1 fruit fly cellular context compared by ENCODE assay signal in genomic region chr3L:11047877-11048276, dm6.
TF ChIP-seq lines count a peak whose summit lies in the region.

No protein-coding gene starts in this region.

TF ChIP-seq in whole organism, embryonic, 481 proteins besides CTCF, POLR2A, EP300 and RAD21 (continued from another document and continues in another):
- TF ChIP-seq CG10431 (GFP tag; optimal IDR thresholded peaks at IDR 0.05; lab: Kevin White, UChicago) (peak; percentile 70), CG11456 (GFP tag; IDR thresholded peaks at IDR 0.05; lab: Robert Waterston, UW) (peak; percentile 96), jigr1 (GFP tag; IDR thresholded peaks at IDR 0.05; lab: Robert Waterston, UW) (no peak), CG15479 (GFP tag; optimal IDR thresholded peaks at IDR 0.05; lab: Kevin White, UChicago) (no peak), CG4854 (GFP tag; optimal IDR thresholded peaks at IDR 0.05; lab: Kevin White, UChicago) (peak; percentile 64), Oaz (GFP tag; IDR thresholded peaks at IDR 0.05; lab: Robert Waterston, UW) (peak; percentile 70), kni (GFP tag; optimal IDR thresholded peaks at IDR 0.05; lab: Kevin White, UChicago) (no peak), CG8290 (GFP tag; optimal IDR thresholded peaks at IDR 0.05; lab: Kevin White, UChicago) (peak; percentile 48), CG8290 (tag; optimal IDR thresholded peaks at IDR 0.05; lab: Kevin White, UChicago) (peak; percentile 28 to 92), psq (GFP tag; optimal IDR thresholded peaks at IDR 0.05; lab: Kevin White, UChicago) (peak; percentile 6), dan (GFP tag; IDR thresholded peaks at IDR 0.05; lab: Robert Waterston, UW) (no peak), CG12744 (GFP tag; optimal IDR thresholded peaks at IDR 0.05; lab: Kevin White, UChicago) (peak; percentile 85), D19B (GFP tag; optimal IDR thresholded peaks at IDR 0.05; lab: Kevin White, UChicago) (peak; percentile 1), GATAe (GFP tag; conservative IDR thresholded peaks at IDR 0.05; lab: Robert Waterston, UW) (no peak), Ada2b (GFP tag; IDR thresholded peaks at IDR 0.05; lab: Robert Waterston, UW) (peak; percentile 57; the same call in 1 of the 2 replicates), Oli (tag; optimal IDR thresholded peaks at IDR 0.05; lab: Kevin White, UChicago) (peak; percentile 54), insv (GFP tag; optimal IDR thresholded peaks at IDR 0.05; lab: Kevin White, UChicago) (peak; percentile 8 to 91), chif (GFP tag; optimal IDR thresholded peaks at IDR 0.05; lab: Kevin White, UChicago) (peak; percentile 60 to 90), MBD-R2 (GFP tag; IDR thresholded peaks at IDR 0.05; lab: Robert Waterston, UW) (peak; percentile 30; the same call in 1 of the 2 replicates), her (GFP tag; optimal IDR thresholded peaks at IDR 0.05; lab: Kevin White, UChicago) (peak; percentile 81), CG17568 (GFP tag; optimal IDR thresholded peaks at IDR 0.05; lab: Kevin White, UChicago) (peak; percentile 47), Med (GFP tag; lab: Kevin White, UChicago) (peak; percentile 98), bigmax (GFP tag; optimal IDR thresholded peaks at IDR 0.05; lab: Kevin White, UChicago) (no peak), CG6175 (GFP tag; IDR thresholded peaks at IDR 0.05; lab: Robert Waterston, UW) (0 out of 3 replicates have a peak, but pooled peaks have one; percentile 64), Hmx (GFP tag; optimal IDR thresholded peaks at IDR 0.05; lab: Kevin White, UChicago) (no peak), CG18619 (GFP tag; optimal IDR thresholded peaks at IDR 0.05; lab: Kevin White, UChicago) (peak; percentile 73), sens (GFP tag; lab: Kevin White, UChicago) (peak; percentile 94), CG15696 (tag; optimal IDR thresholded peaks at IDR 0.05; lab: Kevin White, UChicago) (peak; percentile 79), sob (GFP tag; IDR thresholded peaks at IDR 0.05; lab: Robert Waterston, UW) (peak; percentile 82), CG2875 (GFP tag; optimal IDR thresholded peaks at IDR 0.05; lab: Kevin White, UChicago) (peak; percentile 64), Dip3 (GFP tag; optimal IDR thresholded peaks at IDR 0.05; lab: Kevin White, UChicago) (no peak), Chrac-16 (GFP tag; optimal IDR thresholded peaks at IDR 0.05; lab: Kevin White, UChicago) (peak; percentile 88), BEAF-32 (GFP tag; optimal IDR thresholded peaks at IDR 0.05; lab: Kevin White, UChicago) (no peak), CG12104 (GFP tag; optimal IDR thresholded peaks at IDR 0.05; lab: Kevin White, UChicago) (peak; percentile 57), tna (GFP tag; IDR thresholded peaks at IDR 0.05; lab: Robert Waterston, UW; ENCODE audit: partially characterized antibody) (no peak), CG18011 (GFP tag; optimal IDR thresholded peaks at IDR 0.05; lab: Kevin White, UChicago) (no peak), wdn (GFP tag; IDR thresholded peaks at IDR 0.05; lab: Robert Waterston, UW) (no peak), CG10267 (tag; optimal IDR thresholded peaks at IDR 0.05; lab: Kevin White, UChicago) (peak; percentile 57), CG3838 (GFP tag; optimal IDR thresholded peaks at IDR 0.05; lab: Kevin White, UChicago) (peak; percentile 12), Blimp-1 (GFP tag; optimal IDR thresholded peaks at IDR 0.05; lab: Kevin White, UChicago) (peak; percentile 31), mirr (GFP tag; optimal IDR thresholded peaks at IDR 0.05; lab: Kevin White, UChicago) (peak; percentile 74), nerfin-1 (tag; optimal IDR thresholded peaks at IDR 0.05; lab: Kevin White, UChicago) (peak; percentile 43), CG12391 (tag; optimal IDR thresholded peaks at IDR 0.05; lab: Kevin White, UChicago) (peak; percentile 50), Mad (GFP tag; optimal IDR thresholded peaks at IDR 0.05; lab: Kevin White, UChicago) (peak; percentile 79), CG33557 (GFP tag; optimal IDR thresholded peaks at IDR 0.05; lab: Kevin White, UChicago) (peak; percentile 53), Hr3 (GFP tag; optimal IDR thresholded peaks at IDR 0.05; lab: Kevin White, UChicago) (peak; percentile 76), ERR (GFP tag; optimal IDR thresholded peaks at IDR 0.05; lab: Kevin White, UChicago) (peak; percentile 22), CG10565 (GFP tag; optimal IDR thresholded peaks at IDR 0.05; lab: Kevin White, UChicago) (no peak), stwl (tag; optimal IDR thresholded peaks at IDR 0.05; lab: Kevin White, UChicago) (peak; percentile 54), CG4617 (GFP tag; optimal IDR thresholded peaks at IDR 0.05; lab: Kevin White, UChicago; ENCODE audit: borderline replicate concordance) (peak; percentile 45), Nf-YA (GFP tag; IDR thresholded peaks at IDR 0.05; lab: Robert Waterston, UW) (peak; percentile 46; the same call in 1 of the 2 replicates), CG1647 (GFP tag; optimal IDR thresholded peaks at IDR 0.05; lab: Kevin White, UChicago) (peak; percentile 54), gsb-n (tag; optimal IDR thresholded peaks at IDR 0.05; lab: Kevin White, UChicago) (peak; percentile 10), danr (GFP tag; IDR thresholded peaks at IDR 0.05; lab: Robert Waterston, UW) (no peak), Bdp1 (GFP tag; optimal IDR thresholded peaks at IDR 0.05; lab: Kevin White, UChicago) (peak; percentile 70), CG13775 (GFP tag; optimal IDR thresholded peaks at IDR 0.05; lab: Kevin White, UChicago) (peak; percentile 51), CG1233 (GFP tag; optimal IDR thresholded peaks at IDR 0.05; lab: Kevin White, UChicago) (peak; percentile 68), CG11398 (GFP tag; optimal IDR thresholded peaks at IDR 0.05; lab: Kevin White, UChicago) (peak; percentile 32), Sry-β (GFP tag; optimal IDR thresholded peaks at IDR 0.05; lab: Kevin White, UChicago) (no peak), Lhr (GFP tag; optimal IDR thresholded peaks at IDR 0.05; lab: Kevin White, UChicago) (peak; percentile 72), CG34224 (GFP tag; IDR thresholded peaks at IDR 0.05; lab: Robert Waterston, UW; ENCODE audit: partially characterized antibody) (no peak), CG17361 (GFP tag; IDR thresholded peaks at IDR 0.05; lab: Robert Waterston, UW) (peak; percentile 72), CG3726 (GFP tag; IDR thresholded peaks at IDR 0.05; lab: Robert Waterston, UW) (no peak), wek (GFP tag; optimal IDR thresholded peaks at IDR 0.05; lab: Kevin White, UChicago) (peak; percentile 65), nmo (GFP tag; optimal IDR thresholded peaks at IDR 0.05; lab: Kevin White, UChicago) (peak; percentile 68), CG7928 (GFP tag; optimal IDR thresholded peaks at IDR 0.05; lab: Kevin White, UChicago) (no peak), otp (GFP tag; IDR thresholded peaks at IDR 0.05; lab: Robert Waterston, UW) (peak; percentile 90), CG3995 (GFP tag; optimal IDR thresholded peaks at IDR 0.05; lab: Kevin White, UChicago) (no peak), CG7556 (GFP tag; optimal IDR thresholded peaks at IDR 0.05; lab: Kevin White, UChicago) (no peak), CG9609 (GFP tag; optimal IDR thresholded peaks at IDR 0.05; lab: Kevin White, UChicago) (peak; percentile 76), CG3281 (GFP tag; optimal IDR thresholded peaks at IDR 0.05; lab: Kevin White, UChicago) (peak; percentile 7), H2.0 (GFP tag; IDR thresholded peaks at IDR 0.05; lab: Robert Waterston, UW) (peak; percentile 67), unc-4 (GFP tag; IDR thresholded peaks at IDR 0.05; lab: Robert Waterston, UW; ENCODE audit: partially characterized antibody) (no peak), slp2 (GFP tag; optimal IDR thresholded peaks at IDR 0.05; lab: Kevin White, UChicago) (peak; percentile 82), CG43689 (GFP tag; IDR thresholded peaks at IDR 0.05; lab: Robert Waterston, UW) (peak; percentile 50; the same call in 1 of the 2 replicates), CG17186 (GFP tag; optimal IDR thresholded peaks at IDR 0.05; lab: Kevin White, UChicago) (no peak), CG4282 (GFP tag; optimal IDR thresholded peaks at IDR 0.05; lab: Kevin White, UChicago) (peak; percentile 40), Usf (GFP tag; optimal IDR thresholded peaks at IDR 0.05; lab: Kevin White, UChicago) (peak; percentile 25), Opbp (GFP tag; IDR thresholded peaks at IDR 0.05; lab: Robert Waterston, UW; ENCODE audit: partially characterized antibody) (peak; percentile 54; the same call in 1 of the 3 replicates), NfI (GFP tag; optimal IDR thresholded peaks at IDR 0.05; lab: Kevin White, UChicago) (peak; percentile 79), Gsc (GFP tag; IDR thresholded peaks at IDR 0.05; lab: Robert Waterston, UW) (no peak), CG10543 (GFP tag; optimal IDR thresholded peaks at IDR 0.05; lab: Kevin White, UChicago) (peak; percentile 64), dpn (GFP tag; optimal IDR thresholded peaks at IDR 0.05; lab: Kevin White, UChicago) (peak; percentile 79 to 85), NC2α (GFP tag; optimal IDR thresholded peaks at IDR 0.05; lab: Kevin White, UChicago) (peak; percentile 76), Rfx (GFP tag; IDR thresholded peaks at IDR 0.05; lab: Robert Waterston, UW) (peak; percentile 91), croc (GFP tag; conservative IDR thresholded peaks at IDR 0.05; lab: Robert Waterston, UW) (peak; percentile 43; the same call in 2 of the 3 replicates), sr (GFP tag; IDR thresholded peaks at IDR 0.05; lab: Robert Waterston, UW) (peak; percentile 82; the same call in 2 of the 3 replicates), CG8765 (GFP tag; IDR thresholded peaks at IDR 0.05; lab: Robert Waterston, UW) (peak; percentile 60; the same call in 1 of the 2 replicates), CG17328 (GFP tag; IDR thresholded peaks at IDR 0.05; lab: Robert Waterston, UW) (peak; percentile 75), sd (tag; optimal IDR thresholded peaks at IDR 0.05; lab: Kevin White, UChicago) (no peak), CG16779 (GFP tag; IDR thresholded peaks at IDR 0.05; lab: Robert Waterston, UW) (peak; percentile 77), corto (GFP tag; optimal IDR thresholded peaks at IDR 0.05; lab: Kevin White, UChicago) (no peak), lola (GFP tag; optimal IDR thresholded peaks at IDR 0.05; lab: Kevin White, UChicago) (peak in 1 of 3 experiments; percentile 39), wor (GFP tag; IDR thresholded peaks at IDR 0.05; lab: Robert Waterston, UW) (no peak), grn (GFP tag; optimal IDR thresholded peaks at IDR 0.05; lab: Kevin White, UChicago) (no peak), CG8944 (GFP tag; optimal IDR thresholded peaks at IDR 0.05; lab: Kevin White, UChicago) (peak; percentile 86), CG11085 (GFP tag; IDR thresholded peaks at IDR 0.05; lab: Robert Waterston, UW) (peak; percentile 69; the same call in 1 of the 2 replicates), CG3847 (GFP tag; IDR thresholded peaks at IDR 0.05; lab: Robert Waterston, UW) (peak; percentile 77; the same call in 1 of the 2 replicates), Hmr (GFP tag; optimal IDR thresholded peaks at IDR 0.05; lab: Kevin White, UChicago) (peak; percentile 75), sqz (GFP tag; optimal IDR thresholded peaks at IDR 0.05; lab: Kevin White, UChicago) (peak; percentile 68), nerfin-2 (GFP tag; IDR thresholded peaks at IDR 0.05; lab: Robert Waterston, UW; ENCODE audit: partially characterized antibody) (peak; percentile 38; the same call in 1 of the 2 replicates), CG4730 (GFP tag; IDR thresholded peaks at IDR 0.05; lab: Robert Waterston, UW) (peak; percentile 52; the same call in 1 of the 2 replicates), repo (GFP tag; optimal IDR thresholded peaks at IDR 0.05; lab: Kevin White, UChicago) (peak; percentile 66), CG6272 (GFP tag; IDR thresholded peaks at IDR 0.05; lab: Robert Waterston, UW) (peak; percentile 31; the same call in 1 of the 2 replicates), Xrp1 (GFP tag; IDR thresholded peaks at IDR 0.05; lab: Robert Waterston, UW) (peak; percentile 73), org-1 (GFP tag; optimal IDR thresholded peaks at IDR 0.05; lab: Kevin White, UChicago) (peak; percentile 15), CG15514 (GFP tag; optimal IDR thresholded peaks at IDR 0.05; lab: Kevin White, UChicago) (peak; percentile 48), CG6689 (GFP tag; IDR thresholded peaks at IDR 0.05; lab: Robert Waterston, UW) (0 out of 2 replicates have a peak, but pooled peaks have one; percentile 19), zf30C (GFP tag; optimal IDR thresholded peaks at IDR 0.05; lab: Kevin White, UChicago) (no peak), CG2199 (GFP tag; IDR thresholded peaks at IDR 0.05; lab: Robert Waterston, UW) (peak; percentile 94), YL-1 (GFP tag; optimal IDR thresholded peaks at IDR 0.05; lab: Kevin White, UChicago) (peak; percentile 12), CG6654 (GFP tag; optimal IDR thresholded peaks at IDR 0.05; lab: Kevin White, UChicago) (peak; percentile 36), Gug (GFP tag; IDR thresholded peaks at IDR 0.05; lab: Robert Waterston, UW) (peak; percentile 66; the same call in 3 of the 4 replicates), run (tag; optimal IDR thresholded peaks at IDR 0.05; lab: Kevin White, UChicago) (no peak), gcm (GFP tag; optimal IDR thresholded peaks at IDR 0.05; lab: Kevin White, UChicago) (no peak), lilli (GFP tag; optimal IDR thresholded peaks at IDR 0.05; lab: Kevin White, UChicago) (peak; percentile 69), bcd (GFP tag; optimal IDR thresholded peaks at IDR 0.05; lab: Kevin White, UChicago) (peak; percentile 74), CG8281 (tag; optimal IDR thresholded peaks at IDR 0.05; lab: Kevin White, UChicago) (peak; percentile 48), sens-2 (GFP tag; IDR thresholded peaks at IDR 0.05; lab: Robert Waterston, UW) (peak; percentile 76), fu2 (GFP tag; optimal IDR thresholded peaks at IDR 0.05; lab: Kevin White, UChicago) (peak; percentile 45), scrt (GFP tag; optimal IDR thresholded peaks at IDR 0.05; lab: Kevin White, UChicago) (peak; percentile 4), CG31388 (GFP tag; optimal IDR thresholded peaks at IDR 0.05; lab: Kevin White, UChicago) (peak; percentile 35), CG6683 (GFP tag; optimal IDR thresholded peaks at IDR 0.05; lab: Kevin White, UChicago) (no peak), Antp (GFP tag; optimal IDR thresholded peaks at IDR 0.05; lab: Kevin White, UChicago) (peak; percentile 81), Bgb (GFP tag; IDR thresholded peaks at IDR 0.05; lab: Robert Waterston, UW; ENCODE audit: partially characterized antibody) (peak; percentile 28; the same call in 1 of the 2 replicates), CG7963 (GFP tag; IDR thresholded peaks at IDR 0.05; lab: Robert Waterston, UW; ENCODE audit: partially characterized antibody) (no peak), Sin3A (optimal IDR thresholded peaks at IDR 0.05; lab: Kevin White, UChicago) (no peak), CG8388 (GFP tag; optimal IDR thresholded peaks at IDR 0.05; lab: Kevin White, UChicago) (peak; percentile 50), klu (GFP tag; IDR thresholded peaks at IDR 0.05; lab: Robert Waterston, UW) (no peak)
